Fruit fly (Drosophila melanogaster) whole organism, embryonic: ENCODE measurements around the gene cic.

ENCODE experiments used
- ATbp ChIP-seq: fragments of 200-800 bp; sonication (Bioruptor generic); optimal IDR thresholded peaks from 2 replicates; lab custom pipeline; 2017; ENCODE audit warnings: missing biosample characterization, mild to moderate bottlenecking, missing genetic modification characterization, missing genetic modification reagents
- Aef1 ChIP-seq: fragments of 200-800 bp; sonication (Bioruptor generic); IDR thresholded peaks from 3 replicates; pipeline ENCODE4 v1.3.6; 2022; ENCODE audit warnings: missing biosample characterization, missing genetic modification characterization
- Awh ChIP-seq: fragments of 200-800 bp; sonication (Bioruptor generic); IDR thresholded peaks from 2 replicates; pipeline ENCODE4, ENCODE4 v1.3.6; 2022; ENCODE audit warnings: missing biosample characterization, missing genetic modification characterization
- CG10979 ChIP-seq: fragments of 200-800 bp; sonication (Bioruptor generic); optimal IDR thresholded peaks from 2 replicates; lab custom pipeline; 2018; ENCODE audit warnings: missing biosample characterization, mild to moderate bottlenecking, missing genetic modification characterization, moderate library complexity
- CG11504 ChIP-seq: fragments of 200-800 bp; sonication (Bioruptor generic); optimal IDR thresholded peaks from 3 replicates; lab custom pipeline; 2019; ENCODE audit warnings: missing biosample characterization, mild to moderate bottlenecking, missing genetic modification characterization, moderate library complexity
- CG11695 ChIP-seq: fragments of 200-800 bp; sonication (Bioruptor generic); IDR thresholded peaks from 3 replicates; pipeline ENCODE4 v1.3.6; 2022; ENCODE audit warnings: missing biosample characterization, missing genetic modification characterization
- CG12744 ChIP-seq: fragments of 200-800 bp; sonication (Bioruptor generic); optimal IDR thresholded peaks from 2 replicates; lab custom pipeline; 2016; ENCODE audit warnings: missing biosample characterization, missing genetic modification characterization
- CG12769 ChIP-seq: fragments of 200-800 bp; sonication (Bioruptor generic); optimal IDR thresholded peaks from 2 replicates; lab custom pipeline; 2019; ENCODE audit warnings: missing biosample characterization, mild to moderate bottlenecking, missing genetic modification characterization, moderate library complexity
- CG14667 ChIP-seq: fragments of 200-800 bp; sonication (Bioruptor generic); IDR thresholded peaks from 2 replicates; pipeline ENCODE4 v1.3.6; 2022; ENCODE audit warnings: missing biosample characterization, missing genetic modification characterization
- CG18262 ChIP-seq: fragments of 200-800 bp; optimal IDR thresholded peaks from 3 replicates; lab custom pipeline; 2019; ENCODE audit warnings: missing biosample characterization, mild to moderate bottlenecking, missing genetic modification characterization, moderate library complexity
- CG2889 ChIP-seq: fragments of 200-800 bp; sonication (Bioruptor generic); IDR thresholded peaks from 3 replicates; pipeline ENCODE4 v1.3.6; 2022; ENCODE audit warnings: missing biosample characterization, missing genetic modification characterization
- CG32767 ChIP-seq: fragments of 200-800 bp; sonication (Bioruptor generic); IDR thresholded peaks from 2 replicates; pipeline ENCODE4 v1.3.6; 2022; ENCODE audit warnings: missing biosample characterization, missing genetic modification characterization
- CG4617 ChIP-seq: fragments of 200-800 bp; sonication (Bioruptor generic); optimal IDR thresholded peaks from 3 replicates; lab custom pipeline; 2016; ENCODE audit warnings: missing biosample characterization, missing genetic modification characterization, borderline replicate concordance
- CG6791 ChIP-seq: fragments of 200-800 bp; sonication (Bioruptor generic); IDR thresholded peaks from 3 replicates; pipeline ENCODE4 v1.3.6; 2022; ENCODE audit warnings: missing biosample characterization, missing genetic modification characterization; ENCODE audit not compliant: partially characterized antibody
- CG7372 ChIP-seq: fragments of 200-800 bp; sonication (Bioruptor generic); IDR thresholded peaks from 2 replicates; pipeline ENCODE4 v1.3.6; 2022; ENCODE audit warnings: missing biosample characterization, missing genetic modification characterization
- CG7987 ChIP-seq: fragments of 200-800 bp; sonication (Bioruptor generic); optimal IDR thresholded peaks from 2 replicates; lab custom pipeline; 2018; ENCODE audit warnings: missing biosample characterization, mild to moderate bottlenecking, missing genetic modification characterization, moderate library complexity
- D19A ChIP-seq: fragments of 200-800 bp; optimal IDR thresholded peaks from 3 replicates; lab custom pipeline; 2019; ENCODE audit warnings: missing biosample characterization, mild to moderate bottlenecking, missing genetic modification characterization, moderate library complexity
- Dbx ChIP-seq: fragments of 200-800 bp; sonication (Bioruptor generic); IDR thresholded peaks from 3 replicates; pipeline ENCODE4 v1.3.6; 2022; ENCODE audit warnings: missing biosample characterization, missing genetic modification characterization
- Ets97D ChIP-seq: fragments of 200-800 bp; sonication (Bioruptor generic); optimal IDR thresholded peaks from 3 replicates; lab custom pipeline; 2016; ENCODE audit warnings: missing biosample characterization, missing genetic modification characterization
- Fer1 ChIP-seq: fragments of 200-800 bp; sonication (Bioruptor generic); optimal IDR thresholded peaks from 2 replicates; lab custom pipeline; 2017; ENCODE audit warnings: missing biosample characterization, mild to moderate bottlenecking, missing genetic modification characterization
- Fer3 ChIP-seq: fragments of 200-800 bp; sonication (Bioruptor generic); optimal IDR thresholded peaks from 2 replicates; lab custom pipeline; 2018; ENCODE audit warnings: missing biosample characterization, mild to moderate bottlenecking, missing genetic modification characterization, moderate library complexity
- HLHmδ ChIP-seq: fragments of 200-800 bp; sonication (Bioruptor generic); optimal IDR thresholded peaks from 2 replicates; lab custom pipeline; 2018; ENCODE audit warnings: missing biosample characterization, mild to moderate bottlenecking, missing genetic modification characterization, moderate library complexity
- Hey ChIP-seq: fragments of 200-800 bp; sonication (Bioruptor generic); optimal IDR thresholded peaks from 3 replicates; lab custom pipeline; 2018; ENCODE audit warnings: missing biosample characterization, mild to moderate bottlenecking, missing genetic modification characterization
- Lpt ChIP-seq: fragments of >200 bp; optimal IDR thresholded peaks from 2 replicates; lab custom pipeline; 2018; ENCODE audit warnings: missing biosample characterization, missing genetic modification characterization
- MBD-R2 ChIP-seq: fragments of 200-800 bp; sonication (Bioruptor generic); IDR thresholded peaks from 2 replicates; pipeline ENCODE4 v1.3.6; 2022; ENCODE audit warnings: missing biosample characterization, missing genetic modification characterization
- Max ChIP-seq: fragments of 200-800 bp; sonication (Bioruptor generic); optimal IDR thresholded peaks from 2 replicates; lab custom pipeline; 2016; ENCODE audit warnings: missing biosample characterization, mild to moderate bottlenecking, missing genetic modification characterization
- Nf-YC ChIP-seq: fragments of 200-800 bp; optimal IDR thresholded peaks from 3 replicates; lab custom pipeline; 2019; ENCODE audit warnings: missing biosample characterization, mild to moderate bottlenecking, missing genetic modification characterization, moderate library complexity
- Opbp ChIP-seq: fragments of 200-800 bp; sonication (Bioruptor generic); IDR thresholded peaks from 3 replicates; pipeline ENCODE4 v1.3.6; 2022; ENCODE audit warnings: missing biosample characterization, missing genetic modification characterization; ENCODE audit not compliant: partially characterized antibody
- Ptx1 ChIP-seq: fragments of 200-800 bp; sonication (Bioruptor generic); IDR thresholded peaks from 2 replicates; pipeline ENCODE4 v1.3.6; 2022; ENCODE audit warnings: missing biosample characterization, missing genetic modification characterization
- Rfx ChIP-seq: fragments of 200-800 bp; sonication (Bioruptor generic); IDR thresholded peaks from 2 replicates; pipeline ENCODE4 v1.3.6; 2022; ENCODE audit warnings: missing biosample characterization, missing genetic modification characterization
- Six4 ChIP-seq: fragments of 200-800 bp; sonication (Bioruptor generic); optimal IDR thresholded peaks from 2 replicates; lab custom pipeline; 2016; ENCODE audit warnings: missing biosample characterization, missing genetic modification characterization
- Xbp1 ChIP-seq: fragments of 200-800 bp; sonication (Bioruptor generic); optimal IDR thresholded peaks from 3 replicates; lab custom pipeline; 2016; ENCODE audit warnings: missing biosample characterization, mild to moderate bottlenecking, missing genetic modification characterization
- ab ChIP-seq: fragments of 200-800 bp; sonication (Bioruptor generic); optimal IDR thresholded peaks from 2 replicates; lab custom pipeline; 2016; ENCODE audit warnings: missing biosample characterization, missing genetic modification characterization
- ap ChIP-seq: fragments of 200-800 bp; sonication (Bioruptor generic); IDR thresholded peaks from 2 replicates; pipeline ENCODE4 v1.3.6; 2022; ENCODE audit warnings: missing biosample characterization, missing genetic modification characterization
- bcd ChIP-seq: fragments of 200-800 bp; sonication (Bioruptor generic); optimal IDR thresholded peaks from 2 replicates; lab custom pipeline; 2017; ENCODE audit warnings: missing biosample characterization, mild to moderate bottlenecking, missing genetic modification characterization
- bsh ChIP-seq, 2 experiments: fragments of 200-800 bp; sonication (Bioruptor generic); optimal IDR thresholded peaks; 2 replicates each; lab custom pipeline; 2017 to 2018; ENCODE audit warnings: mild to moderate bottlenecking in 2 of 2, missing biosample characterization in 2 of 2, missing genetic modification characterization in 2 of 2, moderate library complexity in 1 of 2
- chif ChIP-seq, 2 experiments: fragments of 200-800 bp; sonication (Bioruptor generic); optimal IDR thresholded peaks; 3 replicates each; lab custom pipeline; 2016; ENCODE audit warnings: missing biosample characterization in 2 of 2, missing genetic modification characterization in 2 of 2
- crp ChIP-seq, 2 experiments: fragments of 200-800 bp; sonication (Bioruptor generic); optimal IDR thresholded peaks; 2 replicates in 1 of 2; 3 replicates in 1 of 2; lab custom pipeline; 2017; ENCODE audit warnings: missing biosample characterization in 2 of 2, missing genetic modification characterization in 2 of 2, mild to moderate bottlenecking in 1 of 2, moderate library complexity in 1 of 2
- dpn ChIP-seq, 2 experiments: fragments of 200-800 bp; sonication (Bioruptor generic); optimal IDR thresholded peaks; 3 replicates each; lab custom pipeline; 2016; ENCODE audit warnings: missing biosample characterization in 2 of 2, missing genetic modification characterization in 2 of 2
- emc ChIP-seq: fragments of 200-800 bp; sonication (Bioruptor generic); optimal IDR thresholded peaks from 2 replicates; lab custom pipeline; 2016; ENCODE audit warnings: missing biosample characterization, missing genetic modification characterization
- fru ChIP-seq: fragments of >200 bp; optimal IDR thresholded peaks from 2 replicates; lab custom pipeline; 2017
- gcm ChIP-seq: fragments of 200-800 bp; sonication (Bioruptor generic); optimal IDR thresholded peaks from 2 replicates; lab custom pipeline; 2019; ENCODE audit warnings: missing biosample characterization, mild to moderate bottlenecking, missing genetic modification characterization, moderate library complexity
- gsb ChIP-seq: fragments of 200-800 bp; sonication (Bioruptor generic); IDR thresholded peaks from 2 replicates; pipeline ENCODE4 v1.3.6; 2022; ENCODE audit warnings: missing biosample characterization, missing genetic modification characterization
- hb ChIP-seq: fragments of 200-800 bp; sonication (Bioruptor generic); IDR thresholded peaks from 3 replicates; pipeline ENCODE4 v1.3.6; 2022; ENCODE audit warnings: missing biosample characterization, missing genetic modification characterization; ENCODE audit not compliant: partially characterized antibody
- lab ChIP-seq: fragments of 200-800 bp; sonication (Bioruptor generic); optimal IDR thresholded peaks from 3 replicates; lab custom pipeline; 2017; ENCODE audit warnings: missing biosample characterization, missing genetic modification characterization, mild to moderate bottlenecking, moderate library complexity, missing genetic modification reagents
- lbe ChIP-seq: fragments of 200-800 bp; sonication (Bioruptor generic); optimal IDR thresholded peaks from 2 replicates; lab custom pipeline; 2016; ENCODE audit warnings: missing biosample characterization, mild to moderate bottlenecking, missing genetic modification characterization
- run ChIP-seq: fragments of 200-800 bp; sonication (Bioruptor generic); optimal IDR thresholded peaks from 3 replicates; lab custom pipeline; 2018; ENCODE audit warnings: missing biosample characterization, mild to moderate bottlenecking, missing genetic modification characterization
- scrt ChIP-seq: fragments of 200-800 bp; sonication (Bioruptor generic); optimal IDR thresholded peaks from 2 replicates; lab custom pipeline; 2018; ENCODE audit warnings: missing biosample characterization, mild to moderate bottlenecking, missing genetic modification characterization, moderate library complexity
- unc-4 ChIP-seq: fragments of 200-800 bp; sonication (Bioruptor generic); IDR thresholded peaks from 2 replicates; pipeline ENCODE4 v1.3.6; 2022; ENCODE audit warnings: missing biosample characterization, missing genetic modification characterization; ENCODE audit not compliant: partially characterized antibody

The cic gene

DNA sequence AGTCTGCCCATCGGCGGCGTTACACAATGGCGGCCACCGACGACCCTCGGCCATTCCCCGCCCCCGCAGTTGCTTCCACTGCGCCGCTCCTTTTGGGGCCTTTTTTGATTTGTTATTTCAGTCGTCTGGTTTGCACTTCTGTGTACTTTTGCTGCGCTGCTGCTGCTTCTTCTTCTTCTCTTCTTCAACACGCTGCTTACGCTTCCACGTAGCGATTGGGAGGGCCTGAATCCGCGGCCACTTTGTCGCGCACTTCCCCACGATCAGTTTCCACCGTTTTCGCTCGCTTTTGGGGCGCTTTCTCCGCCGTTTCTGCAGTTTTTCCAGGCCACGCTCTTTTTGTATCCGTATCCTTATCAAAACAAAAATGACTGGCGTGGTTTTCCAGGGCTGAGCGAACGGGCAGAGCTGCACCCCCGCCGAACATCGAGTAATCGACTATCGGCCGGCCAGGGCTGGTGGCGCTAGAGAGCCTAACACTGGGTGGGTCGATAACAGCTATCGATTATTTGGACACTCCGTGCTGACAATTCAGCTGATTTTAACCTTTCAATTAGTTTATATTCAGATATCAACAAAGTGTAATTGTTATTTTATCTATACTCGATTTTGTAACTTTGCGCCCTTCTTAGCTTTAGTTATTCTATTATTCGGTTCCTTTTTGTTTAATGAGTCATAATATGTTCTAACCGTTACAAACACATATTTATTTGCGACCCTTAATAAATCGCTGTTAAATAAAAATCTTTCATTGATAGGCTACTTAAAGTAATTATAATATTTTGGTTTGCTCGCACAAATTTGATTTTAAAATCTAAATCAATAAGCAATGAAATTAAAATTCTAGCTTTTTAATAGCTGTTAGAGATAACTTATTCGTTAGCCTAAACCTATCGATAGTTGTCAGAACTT, 75.3 kb downstream of the cic start, which contains the start of the genes CG4360 and Sirt2 (continued):
- TF ChIP-seq ATbp (GFP tag; lab: Kevin White, UChicago) (no peak), CG18262 (tag; lab: Kevin White, UChicago) (peak; percentile 41), CG12744 (GFP tag; lab: Kevin White, UChicago) (peak; percentile 2), unc-4 (peak; percentile 71), Ptx1 (peak; percentile 41), lab (no peak), CG14667 (no peak), CG32767 (GFP tag; lab: Robert Waterston, UW) (no peak), dpn (GFP tag; optimal IDR thresholded peaks at IDR 0.05; lab: Kevin White, UChicago) (peak; percentile 4 to 55), Six4 (GFP tag; lab: Kevin White, UChicago) (no peak), Nf-YC (tag; lab: Kevin White, UChicago) (no peak), CG2889 (GFP tag; lab: Robert Waterston, UW) (no peak), Aef1 (GFP tag; lab: Robert Waterston, UW) (no peak), MBD-R2 (GFP tag; lab: Robert Waterston, UW) (peak; percentile 77), Fer3 (tag; lab: Kevin White, UChicago) (no peak), CG12769 (no peak), HLHmδ (GFP tag; lab: Kevin White, UChicago) (peak; percentile 61), chif (GFP tag; optimal IDR thresholded peaks at IDR 0.05; lab: Kevin White, UChicago) (peak in 1 of 2 experiments; percentile 1), ap (no peak), ab (GFP tag; lab: Kevin White, UChicago) (no peak), fru (lab: Kevin White, UChicago) (no peak), Opbp (GFP tag; lab: Robert Waterston, UW) (peak; percentile 92), Ets97D (GFP tag; lab: Kevin White, UChicago) (peak; percentile 93), lbe (no peak), run (tag; lab: Kevin White, UChicago) (no peak), gsb (GFP tag; lab: Robert Waterston, UW) (no peak), CG4617 (GFP tag; lab: Kevin White, UChicago) (peak; percentile 81), CG10979 (tag; lab: Kevin White, UChicago) (no peak), Lpt (no peak), CG11504 (tag; lab: Kevin White, UChicago) (no peak), crp (GFP tag; optimal IDR thresholded peaks at IDR 0.05; lab: Kevin White, UChicago) (peak in 1 of 2 experiments; percentile 64), Hey (no peak), CG11695 (GFP tag; lab: Robert Waterston, UW) (peak; percentile 27; the same call in 1 of the 3 replicates), Xbp1 (GFP tag; lab: Kevin White, UChicago) (peak; percentile 53), emc (GFP tag; lab: Kevin White, UChicago) (peak; percentile 26), bsh (GFP tag; optimal IDR thresholded peaks at IDR 0.05; lab: Kevin White, UChicago) (no peak), CG7372 (no peak), gcm (peak; percentile 15), Dbx (GFP tag; lab: Robert Waterston, UW) (peak; percentile 80), CG7987 (GFP tag; lab: Kevin White, UChicago) (peak; percentile 62), D19A (no peak), scrt (no peak), bcd (GFP tag; lab: Kevin White, UChicago) (peak; percentile 43), Awh (GFP tag; lab: Robert Waterston, UW) (no peak), Max (GFP tag; lab: Kevin White, UChicago) (peak; percentile 76), CG6791 (GFP tag; lab: Robert Waterston, UW) (peak; percentile 93), Fer1 (GFP tag; lab: Kevin White, UChicago) (peak; percentile 54), hb (GFP tag; lab: Robert Waterston, UW) (peak; percentile 91), Rfx (GFP tag; lab: Robert Waterston, UW) (peak; percentile 79)
